Fruit fly (Drosophila melanogaster) whole organism, wandering third instar larva: ENCODE data around the gene CG33688.

Experiments used
- Abd-B ChIP-seq: fragments of >200 bp; optimal IDR thresholded peaks from 2 replicates; lab custom pipeline; 2017; ENCODE audit warnings: missing biosample characterization, missing genetic modification characterization
- CG32264 ChIP-seq: fragments of 200-800 bp; sonication (Bioruptor generic); optimal IDR thresholded peaks from 2 replicates; lab custom pipeline; 2016; ENCODE audit warnings: missing biosample characterization, missing genetic modification characterization
- CG9705 ChIP-seq: fragments of 200-800 bp; sonication (Bioruptor generic); optimal IDR thresholded peaks from 2 replicates; lab custom pipeline; 2018; ENCODE audit warnings: missing biosample characterization, mild to moderate bottlenecking, missing genetic modification characterization
- CrebA ChIP-seq: fragments of 200-800 bp; sonication (Bioruptor generic); optimal IDR thresholded peaks from 2 replicates; lab custom pipeline; 2016; ENCODE audit warnings: missing biosample characterization, mild to moderate bottlenecking, missing genetic modification characterization, borderline replicate concordance
- Dfd ChIP-seq: fragments of >200 bp; optimal IDR thresholded peaks from 2 replicates; lab custom pipeline; 2017; ENCODE audit warnings: missing biosample characterization, missing genetic modification characterization
- Dif ChIP-seq: fragments of 200-275, 200-300 bp; sonication (Bioruptor generic); optimal IDR thresholded peaks from 2 replicates; lab custom pipeline; 2018; ENCODE audit warnings: missing biosample characterization, missing genetic modification characterization; ENCODE audit not compliant: partially characterized antibody
- GATAd ChIP-seq: sonication (Bioruptor generic); optimal IDR thresholded peaks from 2 replicates; lab custom pipeline; 2016; ENCODE audit warnings: missing biosample characterization, missing genetic modification characterization
- HLH106 ChIP-seq: fragments of 200-800 bp; optimal IDR thresholded peaks from 3 replicates; lab custom pipeline; 2019; ENCODE audit warnings: missing biosample characterization, mild to moderate bottlenecking, missing genetic modification characterization, moderate library complexity
- Hnf4 ChIP-seq: fragments of 200-800 bp; sonication (Bioruptor generic); optimal IDR thresholded peaks from 2 replicates; lab custom pipeline; 2016; ENCODE audit warnings: missing biosample characterization, mild to moderate bottlenecking, missing genetic modification characterization
- Hr78 ChIP-seq: fragments of >200 bp; optimal IDR thresholded peaks from 2 replicates; lab custom pipeline; 2017; ENCODE audit warnings: missing biosample characterization, missing genetic modification characterization
- Hr83 ChIP-seq: fragments of 200-300 bp; sonication (Bioruptor generic); optimal IDR thresholded peaks from 2 replicates; lab custom pipeline; 2016; ENCODE audit warnings: missing biosample characterization, mild to moderate bottlenecking, missing genetic modification characterization, moderate library complexity; ENCODE audit not compliant: poor library complexity, severe bottlenecking
- Jra ChIP-seq: sonication (Bioruptor generic); optimal IDR thresholded peaks from 2 replicates; lab custom pipeline; 2016; ENCODE audit warnings: missing biosample characterization, missing genetic modification characterization
- Mio ChIP-seq: sonication (Bioruptor generic); optimal IDR thresholded peaks from 2 replicates; lab custom pipeline; 2016; ENCODE audit warnings: missing biosample characterization, missing genetic modification characterization
- Myc ChIP-seq: fragments of >200 bp; optimal IDR thresholded peaks from 2 replicates; lab custom pipeline; 2017
- N ChIP-seq: fragments of >200 bp; optimal IDR thresholded peaks from 2 replicates; lab custom pipeline; 2018; ENCODE audit warnings: missing biosample characterization, missing external identifiers, missing genetic modification characterization
- OdsH ChIP-seq: fragments of 200-800 bp; sonication (Bioruptor generic); optimal IDR thresholded peaks from 2 replicates; lab custom pipeline; 2016; ENCODE audit warnings: missing biosample characterization, mild to moderate bottlenecking, missing genetic modification characterization
- Rel ChIP-seq, 2 experiments: fragments of 200-800 bp; sonication (Bioruptor generic) in 1 of 2; optimal IDR thresholded peaks; 2 replicates in 1 of 2; 3 replicates in 1 of 2; lab custom pipeline; 2016 to 2019; ENCODE audit warnings: mild to moderate bottlenecking in 2 of 2, missing biosample characterization in 2 of 2, missing genetic modification characterization in 2 of 2, moderate library complexity in 1 of 2
- Sp1 ChIP-seq: fragments of 200-800 bp; sonication (Bioruptor generic); optimal IDR thresholded peaks from 3 replicates; lab custom pipeline; 2019; ENCODE audit warnings: missing biosample characterization, mild to moderate bottlenecking, missing genetic modification characterization, moderate library complexity
- Vsx2 ChIP-seq: fragments of 200-300, 225-300 bp; sonication (Bioruptor generic); optimal IDR thresholded peaks from 2 replicates; lab custom pipeline; 2018; ENCODE audit warnings: missing biosample characterization, missing genetic modification characterization; ENCODE audit not compliant: partially characterized antibody
- br ChIP-seq: fragments of 200-800 bp; sonication (Bioruptor generic); optimal IDR thresholded peaks from 2 replicates; lab custom pipeline; 2016; ENCODE audit warnings: missing biosample characterization, missing genetic modification characterization
- brk ChIP-seq: fragments of 200-800 bp; sonication (Bioruptor generic); optimal IDR thresholded peaks from 2 replicates; lab custom pipeline; 2016; ENCODE audit warnings: missing biosample characterization, mild to moderate bottlenecking, missing genetic modification characterization
- dl ChIP-seq, 2 experiments: fragments of 175-275, 200-275 bp in 1 of 2; fragments of 200-275 bp in 1 of 2; sonication (Bioruptor generic); optimal IDR thresholded peaks; lab custom pipeline; 2018; ENCODE audit warnings: mild to moderate bottlenecking in 2 of 2, missing biosample characterization in 2 of 2, missing genetic modification characterization in 2 of 2, moderate library complexity in 2 of 2; ENCODE audit not compliant: partially characterized antibody in 2 of 2, insufficient read depth in 1 of 2
- dmrt93B ChIP-seq: fragments of 200-800 bp; sonication (Bioruptor generic); optimal IDR thresholded peaks from 2 replicates; lab custom pipeline; 2018; ENCODE audit warnings: missing biosample characterization, mild to moderate bottlenecking, missing genetic modification characterization
- dsf ChIP-seq: sonication (Bioruptor generic); optimal IDR thresholded peaks from 2 replicates; lab custom pipeline; 2016; ENCODE audit warnings: missing biosample characterization, missing genetic modification characterization, borderline replicate concordance
- ey ChIP-seq: fragments of 200-800 bp; sonication (Bioruptor generic); optimal IDR thresholded peaks from 2 replicates; lab custom pipeline; 2016; ENCODE audit warnings: missing biosample characterization, missing genetic modification characterization
- foxo ChIP-seq, 2 experiments: fragments of 200-800 bp; sonication (Bioruptor generic); optimal IDR thresholded peaks; 2 replicates in 1 of 2; 3 replicates in 1 of 2; lab custom pipeline; 2016 to 2017; ENCODE audit warnings: missing biosample characterization in 2 of 2, missing genetic modification characterization in 2 of 2
- fru ChIP-seq: fragments of 200-800 bp; sonication (Bioruptor generic); optimal IDR thresholded peaks from 3 replicates; lab custom pipeline; 2016; ENCODE audit warnings: missing biosample characterization, mild to moderate bottlenecking, missing genetic modification characterization
- h ChIP-seq: fragments of 200-800 bp; sonication (Bioruptor generic); optimal IDR thresholded peaks from 3 replicates; lab custom pipeline; 2016; ENCODE audit warnings: missing biosample characterization, mild to moderate bottlenecking, missing genetic modification characterization
- jim ChIP-seq: fragments of 175-275, 200-325 bp; sonication (Bioruptor generic); optimal IDR thresholded peaks from 2 replicates; lab custom pipeline; 2016; ENCODE audit warnings: missing biosample characterization, mild to moderate bottlenecking, missing genetic modification characterization
- lola ChIP-seq: fragments of >200 bp; optimal IDR thresholded peaks from 2 replicates; lab custom pipeline; 2017; ENCODE audit warnings: missing biosample characterization, missing genetic modification characterization
- pan ChIP-seq: fragments of >200 bp; optimal IDR thresholded peaks from 2 replicates; lab custom pipeline; 2017
- psq ChIP-seq: fragments of 200-800 bp; sonication (Bioruptor generic); optimal IDR thresholded peaks from 3 replicates; lab custom pipeline; 2017; ENCODE audit warnings: missing biosample characterization, mild to moderate bottlenecking, missing genetic modification characterization, moderate library complexity
- rgr ChIP-seq: fragments of 200-800 bp; sonication (Bioruptor generic); optimal IDR thresholded peaks from 3 replicates; lab custom pipeline; 2016; ENCODE audit warnings: missing biosample characterization, mild to moderate bottlenecking, missing genetic modification characterization
- sage ChIP-seq: fragments of 200-800 bp; sonication (Bioruptor generic); optimal IDR thresholded peaks from 2 replicates; lab custom pipeline; 2016; ENCODE audit warnings: missing biosample characterization, mild to moderate bottlenecking, missing genetic modification characterization
- sv ChIP-seq: fragments of 200-800 bp; sonication (Bioruptor generic); optimal IDR thresholded peaks from 3 replicates; lab custom pipeline; 2016; ENCODE audit warnings: missing biosample characterization, missing genetic modification characterization
- tai ChIP-seq: sonication (Bioruptor generic); optimal IDR thresholded peaks from 2 replicates; lab custom pipeline; 2016; ENCODE audit warnings: missing biosample characterization, missing genetic modification characterization
- usp ChIP-seq: fragments of >200 bp; optimal IDR thresholded peaks from 2 replicates; lab custom pipeline; 2017; ENCODE audit warnings: missing biosample characterization, missing genetic modification characterization
- woc ChIP-seq: sonication (Bioruptor generic); optimal IDR thresholded peaks from 2 replicates; lab custom pipeline; 2016; ENCODE audit warnings: missing biosample characterization, mild to moderate bottlenecking, missing genetic modification characterization

CG33688 gene

dm6 chr3L:16197450-16197918, 1.5 kb upstream of the CG33688 start, which contains the start of gene CG33687:
Gene CG33687 (plus strand): TSS chr3L:16197868.
- no peak for TF ChIP-seq sage
- TF ChIP-seq CrebA (GFP tag; lab: Kevin White, UChicago): no peak
- TF ChIP-seq Hnf4 (GFP tag; lab: Kevin White, UChicago): no peak
- TF ChIP-seq Hr78 (GFP tag; lab: Kevin White, UChicago): no peak
- no peak for TF ChIP-seq CG32264 (GFP tag; lab: Kevin White, UChicago)
- no peak for TF ChIP-seq dsf (GFP tag; lab: Kevin White, UChicago)
- no peak for TF ChIP-seq HLH106
- no peak for TF ChIP-seq lola (GFP tag; lab: Kevin White, UChicago)
- TF ChIP-seq foxo (GFP tag; optimal IDR thresholded peaks at IDR 0.05; lab: Kevin White, UChicago): no peak
- TF ChIP-seq CG9705 (GFP tag; lab: Kevin White, UChicago): no peak
- TF ChIP-seq tai (GFP tag; lab: Kevin White, UChicago): no peak
- no peak for TF ChIP-seq Dfd (GFP tag; lab: Kevin White, UChicago)
- TF ChIP-seq Myc (lab: Kevin White, UChicago): no peak
- TF ChIP-seq Jra (GFP tag; lab: Kevin White, UChicago): no peak
- no peak for TF ChIP-seq jim
- TF ChIP-seq usp (GFP tag; lab: Kevin White, UChicago): no peak
- no peak for TF ChIP-seq brk (GFP tag; lab: Kevin White, UChicago)
- TF ChIP-seq woc (GFP tag; lab: Kevin White, UChicago): no peak
- TF ChIP-seq dl (GFP tag; optimal IDR thresholded peaks at IDR 0.05; lab: Kevin White, UChicago; ENCODE audit: insufficient read depth in 1 of 2, partially characterized antibody in 2 of 2): no peak
- TF ChIP-seq Hr83 (GFP tag; lab: Kevin White, UChicago): no peak

DNA sequence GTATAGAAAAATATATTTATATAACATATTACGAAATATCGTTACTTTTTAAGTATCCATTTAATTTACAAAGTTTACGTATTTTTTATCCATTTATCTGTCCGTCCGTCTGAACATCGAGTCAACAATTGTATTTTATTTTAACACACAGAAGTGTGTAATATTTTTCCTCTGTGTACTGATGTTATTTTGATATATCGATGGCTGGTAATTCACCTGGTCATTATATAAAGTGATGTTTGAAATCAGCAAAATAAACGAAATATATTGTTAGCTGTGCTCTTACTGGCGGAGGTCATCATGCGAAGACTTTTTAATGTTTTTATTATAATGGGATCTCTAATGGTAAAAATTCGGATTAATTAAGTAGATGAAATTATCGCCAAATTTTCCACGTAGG, 909 bp downstream of the CG33688 start, which contains the start of gene CG33689:
TSS of gene CG33689 (plus strand) at position 301 of the 400 bp plus-strand sequence.
- no peak for TF ChIP-seq CG32264 (GFP tag; lab: Kevin White, UChicago)
- no peak for TF ChIP-seq Dif (GFP tag; lab: Kevin White, UChicago)
- TF ChIP-seq foxo (GFP tag; optimal IDR thresholded peaks at IDR 0.05; lab: Kevin White, UChicago): no peak
- TF ChIP-seq GATAd: no peak
- TF ChIP-seq h (GFP tag; lab: Kevin White, UChicago): no peak
- TF ChIP-seq dmrt93B (GFP tag; lab: Kevin White, UChicago): no peak
- no peak for TF ChIP-seq Dfd (GFP tag; lab: Kevin White, UChicago)
- TF ChIP-seq br (GFP tag; lab: Kevin White, UChicago): no peak
- no peak for TF ChIP-seq CG9705 (GFP tag; lab: Kevin White, UChicago)
- no peak for TF ChIP-seq fru
- no peak for TF ChIP-seq Rel (GFP tag; optimal IDR thresholded peaks at IDR 0.05; lab: Kevin White, UChicago)
- no peak for TF ChIP-seq Rel (tag; optimal IDR thresholded peaks at IDR 0.05; lab: Kevin White, UChicago)
- no peak for TF ChIP-seq brk (GFP tag; lab: Kevin White, UChicago)
- TF ChIP-seq N (GFP tag; lab: Kevin White, UChicago): no peak
- TF ChIP-seq pan (lab: Kevin White, UChicago): no peak
- TF ChIP-seq jim: no peak
- no peak for TF ChIP-seq sage
- no peak for TF ChIP-seq dsf (GFP tag; lab: Kevin White, UChicago)
- no peak for TF ChIP-seq psq (GFP tag; lab: Kevin White, UChicago)
- TF ChIP-seq rgr: no peak
- TF ChIP-seq dl (GFP tag; optimal IDR thresholded peaks at IDR 0.05; lab: Kevin White, UChicago; ENCODE audit: insufficient read depth in 1 of 2, partially characterized antibody in 2 of 2): no peak

- no peak for TF ChIP-seq psq (GFP tag; lab: Kevin White, UChicago)
- no peak for TF ChIP-seq br (GFP tag; lab: Kevin White, UChicago)
- no peak for TF ChIP-seq woc (GFP tag; lab: Kevin White, UChicago)
- no peak for TF ChIP-seq Dif (GFP tag; lab: Kevin White, UChicago)
- no peak for TF ChIP-seq foxo (GFP tag; optimal IDR thresholded peaks at IDR 0.05; lab: Kevin White, UChicago)
- no peak for TF ChIP-seq fru
- TF ChIP-seq h (GFP tag; lab: Kevin White, UChicago): no peak
- no peak for TF ChIP-seq ey
Measured at dm6 chr3L:16201028-16201427, 2.0 kb downstream of the CG33688 start, which contains the start of gene dls. Gene dls (plus strand): TSS chr3L:16201328.

- TF ChIP-seq Sp1 (GFP tag; lab: Kevin White, UChicago): peak; percentile 47
- peak; percentile 62 for TF ChIP-seq OdsH (GFP tag; lab: Kevin White, UChicago)
- peak; percentile 50 for TF ChIP-seq woc (GFP tag; lab: Kevin White, UChicago)
- no peak for TF ChIP-seq Myc (lab: Kevin White, UChicago)
- no peak for TF ChIP-seq Jra (GFP tag; lab: Kevin White, UChicago)
- TF ChIP-seq brk (GFP tag; lab: Kevin White, UChicago): no peak
- TF ChIP-seq CG32264 (GFP tag; lab: Kevin White, UChicago): no peak
- TF ChIP-seq dsf (GFP tag; lab: Kevin White, UChicago): no peak
- TF ChIP-seq usp (GFP tag; lab: Kevin White, UChicago): no peak
- TF ChIP-seq Dfd (GFP tag; lab: Kevin White, UChicago): no peak
- TF ChIP-seq Abd-B (GFP tag; lab: Kevin White, UChicago): no peak
- TF ChIP-seq CG9705 (GFP tag; lab: Kevin White, UChicago): no peak
- peak; percentile 53 for TF ChIP-seq rgr
- TF ChIP-seq lola (GFP tag; lab: Kevin White, UChicago): no peak
- no peak for TF ChIP-seq GATAd
- TF ChIP-seq ey: peak; percentile 63
- TF ChIP-seq Hnf4 (GFP tag; lab: Kevin White, UChicago): no peak
- TF ChIP-seq HLH106: peak; percentile 48
- peak; percentile 5 for TF ChIP-seq br (GFP tag; lab: Kevin White, UChicago)
- TF ChIP-seq Mio (GFP tag; lab: Kevin White, UChicago): no peak
- no peak for TF ChIP-seq jim
- peak; percentile 42 for TF ChIP-seq psq (GFP tag; lab: Kevin White, UChicago)
- no peak for TF ChIP-seq Dif (GFP tag; lab: Kevin White, UChicago)
- no peak for TF ChIP-seq sv (GFP tag; lab: Kevin White, UChicago)
- no peak for TF ChIP-seq Vsx2 (GFP tag; lab: Kevin White, UChicago)
- TF ChIP-seq N (GFP tag; lab: Kevin White, UChicago): no peak
Measured at dm6 chr3L:16202550-16202949, 3.5 kb downstream of the CG33688 start.
